Worm (Caenorhabditis elegans) whole organism, mixed stage, embryonic: ENCODE measurements around the gene pals-20.

Experiments used
- M03D4.4 ChIP-seq: sonication (generic microtip); optimal IDR thresholded peaks from 2 replicates; lab custom pipeline; 2017; ENCODE audit warnings: mild to moderate bottlenecking, missing genetic modification characterization, missing compliant biosample characterization
- bed-3 ChIP-seq: fragments of 200-800 bp; sonication (Bioruptor generic); optimal IDR thresholded peaks from 3 replicates; lab custom pipeline; 2018; ENCODE audit warnings: mild to moderate bottlenecking, missing genetic modification characterization, moderate library complexity, missing compliant biosample characterization
- blmp-1 ChIP-seq: fragments of 150-350 bp; optimal IDR thresholded peaks from 2 replicates; lab custom pipeline; 2014; ENCODE audit warnings: missing biosample characterization, missing genetic modification characterization
- ceh-39 ChIP-seq: fragments of 150-350 bp; optimal IDR thresholded peaks from 2 replicates; lab custom pipeline; 2014; ENCODE audit warnings: missing biosample characterization, missing genetic modification characterization
- ceh-43 ChIP-seq: fragments of 200-800 bp; sonication (Bioruptor generic); optimal IDR thresholded peaks from 2 replicates; lab custom pipeline; 2018; ENCODE audit warnings: mild to moderate bottlenecking, missing genetic modification characterization, moderate library complexity, missing compliant biosample characterization
- ceh-83 ChIP-seq: fragments of 200-800 bp; sonication (Bioruptor generic); optimal IDR thresholded peaks from 2 replicates; lab custom pipeline; 2018; ENCODE audit warnings: mild to moderate bottlenecking, missing genetic modification characterization, missing compliant biosample characterization
- cnd-1 ChIP-seq: fragments of 200-800 bp; sonication (Bioruptor generic); optimal IDR thresholded peaks from 2 replicates; lab custom pipeline; 2018; ENCODE audit warnings: mild to moderate bottlenecking, missing genetic modification characterization, missing compliant biosample characterization
- drap-1 ChIP-seq: fragments of 200-800 bp; sonication (Bioruptor generic); optimal IDR thresholded peaks from 3 replicates; lab custom pipeline; 2018; ENCODE audit warnings: mild to moderate bottlenecking, missing genetic modification characterization, missing compliant biosample characterization
- elt-1 ChIP-seq: sonication (generic microtip); optimal IDR thresholded peaks from 2 replicates; lab custom pipeline; 2017; ENCODE audit warnings: missing genetic modification characterization, mild to moderate bottlenecking, missing compliant biosample characterization, antibody characterized with exemption, moderate library complexity, borderline replicate concordance; ENCODE audit not compliant: insufficient read depth
- elt-3 ChIP-seq: fragments of 150-350 bp; optimal IDR thresholded peaks from 2 replicates; lab custom pipeline; 2014; ENCODE audit warnings: missing biosample characterization, missing genetic modification characterization
- flh-1 ChIP-seq: fragments of 200-800 bp; sonication (Bioruptor generic); optimal IDR thresholded peaks from 2 replicates; lab custom pipeline; 2018; ENCODE audit warnings: mild to moderate bottlenecking, missing genetic modification characterization, moderate library complexity, missing compliant biosample characterization
- hlh-1 ChIP-seq: fragments of 150-350 bp; optimal IDR thresholded peaks from 2 replicates; lab custom pipeline; 2014; ENCODE audit warnings: missing biosample characterization, missing genetic modification reagents, missing genetic modification characterization
- lin-13 ChIP-seq: fragments of 150-350 bp; optimal IDR thresholded peaks from 2 replicates; lab custom pipeline; 2014; ENCODE audit warnings: missing biosample characterization, missing genetic modification characterization
- lin-32 ChIP-seq: fragments of 200-800 bp; sonication (Bioruptor generic); optimal IDR thresholded peaks from 2 replicates; lab custom pipeline; 2018; ENCODE audit warnings: mild to moderate bottlenecking, missing genetic modification characterization, missing compliant biosample characterization
- lsy-2 ChIP-seq: fragments of 150-350 bp; optimal IDR thresholded peaks from 2 replicates; lab custom pipeline; 2014; ENCODE audit warnings: missing biosample characterization, missing genetic modification characterization
- mab-5 ChIP-seq: fragments of 150-350 bp; optimal IDR thresholded peaks from 2 replicates; lab custom pipeline; 2014; ENCODE audit warnings: missing biosample characterization, missing genetic modification characterization
- mep-1 ChIP-seq: fragments of 150-350 bp; optimal IDR thresholded peaks from 2 replicates; lab custom pipeline; 2017; ENCODE audit warnings: missing biosample characterization, missing genetic modification reagents, missing genetic modification characterization, inconsistent platforms
- mls-2 ChIP-seq: sonication (generic microtip); optimal IDR thresholded peaks from 2 replicates; lab custom pipeline; 2016; ENCODE audit warnings: mild to moderate bottlenecking, missing genetic modification characterization, moderate library complexity, missing compliant biosample characterization
- nhr-12 ChIP-seq: fragments of 150-350 bp; optimal IDR thresholded peaks from 2 replicates; lab custom pipeline; 2014; ENCODE audit warnings: missing biosample characterization, missing genetic modification characterization
- nhr-2 ChIP-seq: fragments of 150-350 bp; optimal IDR thresholded peaks from 2 replicates; lab custom pipeline; 2014; ENCODE audit warnings: missing biosample characterization, missing genetic modification characterization
- nhr-237 ChIP-seq: fragments of 150-350 bp; optimal IDR thresholded peaks from 2 replicates; lab custom pipeline; 2014; ENCODE audit warnings: missing biosample characterization, missing genetic modification characterization
- nhr-76 ChIP-seq: sonication (generic microtip); optimal IDR thresholded peaks from 2 replicates; lab custom pipeline; 2017; ENCODE audit warnings: missing biosample characterization, missing genetic modification characterization
- snpc-4 ChIP-seq: fragments of 150-350 bp; optimal IDR thresholded peaks from 2 replicates; lab custom pipeline; 2014; ENCODE audit warnings: missing biosample characterization, missing genetic modification characterization
- sptf-1 ChIP-seq: sonication (generic microtip); optimal IDR thresholded peaks from 2 replicates; lab custom pipeline; 2017; ENCODE audit warnings: mild to moderate bottlenecking, missing genetic modification characterization, moderate library complexity, missing compliant biosample characterization
- tbx-8 ChIP-seq: fragments of 200-800 bp; sonication (Bioruptor generic); optimal IDR thresholded peaks from 2 replicates; lab custom pipeline; 2018; ENCODE audit warnings: mild to moderate bottlenecking, missing genetic modification characterization, moderate library complexity, missing compliant biosample characterization
- unc-120 ChIP-seq: sonication (generic microtip); optimal IDR thresholded peaks from 2 replicates; lab custom pipeline; 2017; ENCODE audit warnings: missing genetic modification characterization, missing compliant biosample characterization; ENCODE audit not compliant: poor library complexity, severe bottlenecking
- unc-39 ChIP-seq: fragments of 150-350 bp; optimal IDR thresholded peaks from 2 replicates; lab custom pipeline; 2014; ENCODE audit warnings: missing biosample characterization, missing genetic modification characterization
- unc-62 ChIP-seq: fragments of 150-350 bp; optimal IDR thresholded peaks from 2 replicates; lab custom pipeline; 2014; ENCODE audit warnings: missing biosample characterization, missing genetic modification reagents, missing genetic modification characterization
- zip-8 ChIP-seq: fragments of 150-350 bp; optimal IDR thresholded peaks from 2 replicates; lab custom pipeline; 2014; ENCODE audit warnings: missing biosample characterization, missing genetic modification characterization
- ztf-11 ChIP-seq: fragments of 150-350 bp; optimal IDR thresholded peaks from 2 replicates; lab custom pipeline; 2014; ENCODE audit warnings: missing biosample characterization, missing genetic modification characterization

Gene pals-20

DNA sequence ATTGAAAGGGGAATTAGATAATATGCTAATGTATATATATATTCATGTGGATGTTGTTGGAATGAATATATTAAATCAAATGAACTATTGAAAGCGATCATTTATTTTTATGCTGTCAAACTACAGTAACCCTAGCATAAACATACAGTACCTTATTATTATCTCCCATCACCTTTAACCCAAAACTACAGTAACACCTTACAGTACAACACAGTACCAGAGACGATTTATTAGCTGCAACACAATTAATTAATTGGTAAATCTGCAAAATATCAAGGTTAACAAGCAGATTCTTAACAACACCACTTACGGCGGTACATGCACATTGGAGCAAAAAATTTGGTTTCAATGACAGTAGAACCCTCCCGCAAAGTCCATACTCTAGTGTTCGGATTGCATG is 32.8 kb downstream of the pals-20 start, which contains the start of gene Y82E9BL.1:
Gene Y82E9BL.1, minus strand, starts transcription at position 101 of the 400 bp plus-strand sequence.
- TF ChIP-seq nhr-12: no peak
- no peak for TF ChIP-seq ceh-83 (GFP tag; lab: Kevin White, UChicago)
- no peak for TF ChIP-seq nhr-237 (tag; lab: Kevin White, UChicago)
- TF ChIP-seq flh-1: no peak
- no peak for TF ChIP-seq lin-13
- no peak for TF ChIP-seq drap-1 (GFP tag; lab: Kevin White, UChicago)
- TF ChIP-seq blmp-1 (tag; lab: Kevin White, UChicago): no peak
- TF ChIP-seq unc-39 (tag; lab: Kevin White, UChicago): no peak
- no peak for TF ChIP-seq mls-2 (tag; lab: Kevin White, UChicago)
- TF ChIP-seq unc-62 (GFP tag; lab: Kevin White, UChicago): no peak

DNA sequence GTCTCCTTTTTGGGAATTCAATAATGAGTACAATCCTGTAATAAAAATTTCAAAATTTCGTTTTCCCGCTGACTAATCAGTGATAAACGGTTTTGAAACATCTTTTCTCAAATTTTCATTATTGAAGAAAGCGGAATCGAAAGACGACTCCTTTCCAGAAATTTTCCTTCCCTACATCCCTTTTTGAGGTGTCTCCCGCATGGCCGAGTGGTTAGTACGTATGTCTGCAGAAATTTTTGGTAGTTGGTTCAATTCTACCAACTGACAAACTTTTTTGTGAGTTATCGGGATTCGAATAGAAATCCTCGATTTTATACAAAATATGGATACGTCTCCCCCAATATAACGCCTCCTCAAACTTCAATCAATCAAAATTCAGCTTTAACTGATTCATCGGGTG is 33.6 kb downstream of the pals-20 start:
- TF ChIP-seq snpc-4 (tag; lab: Kevin White, UChicago): no peak
- no peak for TF ChIP-seq unc-62 (GFP tag; lab: Kevin White, UChicago)
- TF ChIP-seq blmp-1 (tag; lab: Kevin White, UChicago): no peak
- no peak for TF ChIP-seq zip-8 (tag; lab: Kevin White, UChicago)
- no peak for TF ChIP-seq sptf-1 (tag; lab: Kevin White, UChicago)
- TF ChIP-seq elt-3 (tag; lab: Kevin White, UChicago): no peak
- TF ChIP-seq mab-5: no peak
- TF ChIP-seq ztf-11 (tag; lab: Kevin White, UChicago): no peak
- TF ChIP-seq tbx-8: no peak
- no peak for TF ChIP-seq flh-1
- no peak for TF ChIP-seq unc-39 (tag; lab: Kevin White, UChicago)
- no peak for TF ChIP-seq bed-3 (GFP tag; lab: Kevin White, UChicago)
- no peak for TF ChIP-seq nhr-12
- no peak for TF ChIP-seq ceh-39 (tag; lab: Kevin White, UChicago)
- TF ChIP-seq lsy-2 (tag; lab: Kevin White, UChicago): no peak
- no peak for TF ChIP-seq hlh-1
- TF ChIP-seq ceh-43 (GFP tag; lab: Kevin White, UChicago): no peak
- TF ChIP-seq drap-1 (GFP tag; lab: Kevin White, UChicago): no peak
- no peak for TF ChIP-seq elt-1 (tag; lab: Kevin White, UChicago)
- TF ChIP-seq mep-1 (tag; lab: Kevin White, UChicago): no peak
- TF ChIP-seq, all 35 proteins: peak for 0

DNA sequence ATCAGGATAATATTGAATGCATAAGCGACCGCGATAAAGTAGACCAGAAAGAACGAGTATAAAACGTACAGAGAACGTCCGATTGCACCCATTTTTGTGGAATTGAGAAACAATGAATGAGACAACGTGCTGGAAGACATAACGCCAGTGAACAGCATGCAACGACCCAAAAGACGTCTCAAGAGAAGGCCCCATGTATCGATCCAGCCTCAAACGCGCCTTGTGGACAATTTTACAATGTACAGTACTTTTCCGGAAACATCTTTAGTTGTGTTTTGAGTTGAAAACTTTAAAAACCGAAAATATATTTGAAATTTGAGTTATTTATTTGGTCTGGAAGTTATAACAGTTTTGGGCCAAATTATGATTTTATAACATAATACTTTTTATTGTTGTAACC is 37.4 kb downstream of the pals-20 start, which contains the start of gene Y82E9BL.3:
Gene Y82E9BL.3, minus strand, starts transcription at position 101 of the 400 bp plus-strand sequence.
- TF ChIP-seq unc-120 (tag; lab: Kevin White, UChicago): no peak
- no peak for TF ChIP-seq ceh-39 (tag; lab: Kevin White, UChicago)
- TF ChIP-seq sptf-1 (tag; lab: Kevin White, UChicago): no peak
- no peak for TF ChIP-seq nhr-2 (tag; lab: Kevin White, UChicago)
- TF ChIP-seq flh-1: no peak
- TF ChIP-seq mab-5: no peak
- TF ChIP-seq lin-32: no peak
- no peak for TF ChIP-seq nhr-12
- no peak for TF ChIP-seq snpc-4 (tag; lab: Kevin White, UChicago)
- no peak for TF ChIP-seq unc-39 (tag; lab: Kevin White, UChicago)
- TF ChIP-seq, all 35 proteins: peak for 0

DNA sequence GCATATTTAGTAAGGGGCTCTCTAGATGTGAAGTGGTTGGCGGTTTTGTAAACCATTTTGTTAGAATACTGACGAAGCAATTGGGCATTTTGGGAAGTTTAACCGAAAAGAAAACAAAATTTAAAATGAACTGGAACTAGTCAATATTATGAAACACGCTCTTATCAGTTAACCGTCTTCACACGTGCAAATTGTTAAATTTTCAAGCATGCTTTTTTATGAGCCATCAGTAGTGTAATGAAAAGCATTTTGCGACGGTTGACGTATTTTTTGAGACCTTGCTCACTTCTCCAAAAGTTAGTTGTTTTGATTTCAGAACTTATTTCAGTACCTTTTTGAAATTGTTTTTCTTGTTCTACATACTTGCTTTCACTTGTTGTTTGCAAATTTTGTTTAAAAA is 38.8 kb downstream of the pals-20 start, which contains the start of gene fbxa-25:
Gene fbxa-25, minus strand, starts transcription at position 138 of the 400 bp plus-strand sequence.
- TF ChIP-seq nhr-12 (no peak), M03D4.4 (tag; lab: Kevin White, UChicago) (no peak), nhr-76 (tag; lab: Kevin White, UChicago) (no peak), elt-1 (tag; lab: Kevin White, UChicago) (no peak), cnd-1 (no peak), tbx-8 (no peak)

DNA sequence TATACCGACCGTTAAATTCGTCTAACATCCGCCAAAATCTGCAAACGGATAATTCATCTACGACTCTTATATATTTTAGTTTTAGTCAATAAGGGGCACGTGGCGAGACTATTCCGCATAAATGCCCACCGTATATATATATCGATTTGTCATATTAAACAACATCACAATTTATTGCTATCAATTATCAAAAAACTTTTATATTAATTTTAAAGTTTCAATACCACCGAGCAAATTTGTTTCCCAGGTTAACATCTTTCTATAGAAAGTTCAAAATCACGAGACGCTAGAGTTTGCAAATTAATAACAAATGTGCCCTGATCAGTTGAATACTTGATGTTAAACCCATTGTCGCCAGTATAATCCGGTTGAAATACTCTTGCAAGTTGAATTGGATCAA is 40.6 kb downstream of the pals-20 start, which contains the start of gene Y82E9BL.5:
Gene Y82E9BL.5, minus strand, starts transcription at position 101 of the 400 bp plus-strand sequence.
- TF ChIP-seq tbx-8 (no peak), snpc-4 (tag; lab: Kevin White, UChicago) (no peak), nhr-76 (tag; lab: Kevin White, UChicago) (no peak)
